In the genomic region with DNA sequence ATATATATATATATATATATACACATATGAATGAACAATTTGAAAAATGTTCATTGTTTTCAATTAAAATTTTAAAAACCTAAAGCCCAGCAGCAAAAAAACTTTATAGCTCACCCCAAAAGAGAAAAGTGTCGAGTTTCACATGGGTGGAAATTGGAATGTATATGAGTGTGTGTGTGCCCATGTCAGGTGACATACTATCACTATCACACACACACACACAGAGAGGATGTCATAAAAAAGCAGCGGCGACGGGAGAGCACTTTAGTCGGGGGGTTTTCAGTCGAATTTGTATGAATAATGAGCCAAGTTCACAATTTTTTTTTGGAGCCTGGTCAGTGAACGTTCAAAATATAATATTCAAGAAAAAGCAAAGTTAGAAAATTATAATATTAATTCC, we compare ENCODE assay signal across 2 worm cellular contexts.
TF ChIP-seq lines count a peak whose summit lies in the region.

No protein-coding gene starts in this region.

TF ChIP-seq in whole organism, L1 larva, 84 proteins besides CTCF, POLR2A, EP300 and RAD21 (continued from another document):
- TF ChIP-seq elt-2 (tag; optimal IDR thresholded peaks at IDR 0.05; lab: Kevin White, UChicago) = peak; percentile 53
- no peak for TF ChIP-seq lin-15B (tag; optimal IDR thresholded peaks at IDR 0.05; lab: Kevin White, UChicago)
- TF ChIP-seq C34B4.2 (tag; optimal IDR thresholded peaks at IDR 0.05; lab: Kevin White, UChicago) = no peak

TF ChIP-seq in whole organism, L3 larva, 47 proteins besides CTCF, POLR2A, EP300 and RAD21 (continued from another document):
- TF ChIP-seq jun-1 (tag; optimal IDR thresholded peaks at IDR 0.05; lab: Kevin White, UChicago) (peak; percentile 50), fkh-2 (tag; optimal IDR thresholded peaks at IDR 0.05; lab: Kevin White, UChicago) (no peak), ceh-16 (tag; optimal IDR thresholded peaks at IDR 0.05; lab: Kevin White, UChicago) (no peak), snpc-4 (tag; optimal IDR thresholded peaks at IDR 0.05; lab: Kevin White, UChicago) (no peak), ZK546.5 (tag; optimal IDR thresholded peaks at IDR 0.05; lab: Kevin White, UChicago) (no peak), tbx-2 (tag; optimal IDR thresholded peaks at IDR 0.05; lab: Kevin White, UChicago) (no peak)
